Worm (Caenorhabditis elegans) whole organism, mixed stage, embryonic: ENCODE measurements around the gene php-3.

Experiments used
- bed-3 ChIP-seq: fragments of 200-800 bp; sonication (Bioruptor generic); optimal IDR thresholded peaks from 3 replicates; lab custom pipeline; 2018; ENCODE audit warnings: mild to moderate bottlenecking, missing genetic modification characterization, moderate library complexity, missing compliant biosample characterization
- ceh-39 ChIP-seq: fragments of 150-350 bp; optimal IDR thresholded peaks from 2 replicates; lab custom pipeline; 2014; ENCODE audit warnings: missing biosample characterization, missing genetic modification characterization
- ces-1 ChIP-seq: fragments of 150-350 bp; optimal IDR thresholded peaks from 2 replicates; lab custom pipeline; 2014; ENCODE audit warnings: missing biosample characterization, missing genetic modification reagents, missing genetic modification characterization
- unc-62 ChIP-seq: fragments of 150-350 bp; optimal IDR thresholded peaks from 2 replicates; lab custom pipeline; 2014; ENCODE audit warnings: missing biosample characterization, missing genetic modification reagents, missing genetic modification characterization

ce11 chrIII:12034311-12034710, 43.0 kb downstream of the php-3 start:
- TF ChIP-seq ces-1 (GFP tag; lab: Kevin White, UChicago) = no peak
- no peak for TF ChIP-seq bed-3 (GFP tag; lab: Kevin White, UChicago)
- TF ChIP-seq unc-62 = no peak
- TF ChIP-seq ceh-39 (tag; lab: Kevin White, UChicago) = no peak
